Fruit fly (Drosophila melanogaster): Measurements from ENCODE around the gene CG4887.

The CG4887 gene

dm6 chr2L:1185642-1186497, 13.1 kb downstream of the CG4887 start, which contains the start of gene CG5001:
CG5001 (plus strand) TSS chr2L:1185757.
- peak; percentile 83 for TF ChIP-seq CG7101 (tag; optimal IDR thresholded peaks at IDR 0.05)
- TF ChIP-seq CG1620 (GFP tag; optimal IDR thresholded peaks at IDR 0.05) = peak; percentile 22
- TF ChIP-seq cic (GFP tag; optimal IDR thresholded peaks at IDR 0.05) = peak; percentile 98
- TF ChIP-seq Mnt (GFP tag; optimal IDR thresholded peaks at IDR 0.05) = peak; percentile 61
- peak; percentile 49 for TF ChIP-seq CG11617 (GFP tag; optimal IDR thresholded peaks at IDR 0.05)
- peak; percentile 76 for TF ChIP-seq CG14711 (tag; optimal IDR thresholded peaks at IDR 0.05)
- TF ChIP-seq CG5204 (GFP tag; optimal IDR thresholded peaks at IDR 0.05) = no peak
- peak; percentile 69 for TF ChIP-seq CG33017 (tag; optimal IDR thresholded peaks at IDR 0.05)
- TF ChIP-seq CG7045 (GFP tag; optimal IDR thresholded peaks at IDR 0.05) = peak; percentile 38
- TF ChIP-seq cnc (optimal IDR thresholded peaks at IDR 0.05) = no peak
- peak; percentile 61 for TF ChIP-seq CG12768 (GFP tag; optimal IDR thresholded peaks at IDR 0.05)
- TF ChIP-seq Clk (GFP tag; optimal IDR thresholded peaks at IDR 0.05) = no peak
- peak; percentile 79 for TF ChIP-seq kay (GFP tag; ENCODE audit: borderline replicate concordance)
- peak; percentile 38 for TF ChIP-seq ovo (GFP tag; optimal IDR thresholded peaks at IDR 0.05)
- TF ChIP-seq bab1 (GFP tag; optimal IDR thresholded peaks at IDR 0.05) = peak; percentile 56
- TF ChIP-seq toe (GFP tag; optimal IDR thresholded peaks at IDR 0.05) = no peak

dm6 chr2L:1199166-1199565, 26.4 kb downstream of the CG4887 start, which contains the start of the genes CG5139 and CG43348:
CG5139 (minus strand) TSS chr2L:1199266.
CG43348 (plus strand) TSS chr2L:1199412.
- TF ChIP-seq tj (GFP tag; optimal IDR thresholded peaks at IDR 0.05) = no peak
- no peak for TF ChIP-seq Hr96 (GFP tag; optimal IDR thresholded peaks at IDR 0.05)
- no peak for TF ChIP-seq cic (GFP tag; optimal IDR thresholded peaks at IDR 0.05)
- no peak for TF ChIP-seq bab1 (GFP tag; optimal IDR thresholded peaks at IDR 0.05)
- TF ChIP-seq ovo (GFP tag; optimal IDR thresholded peaks at IDR 0.05) = no peak
- no peak for TF ChIP-seq toe (GFP tag; optimal IDR thresholded peaks at IDR 0.05)
- TF ChIP-seq CG1620 (GFP tag; optimal IDR thresholded peaks at IDR 0.05) = no peak
- TF ChIP-seq CG7101 (tag; optimal IDR thresholded peaks at IDR 0.05) = no peak
- no peak for TF ChIP-seq kay (GFP tag; ENCODE audit: borderline replicate concordance)
- no peak for TF ChIP-seq Mnt (GFP tag; optimal IDR thresholded peaks at IDR 0.05)
- TF ChIP-seq CG5204 (GFP tag; optimal IDR thresholded peaks at IDR 0.05) = no peak
- no peak for TF ChIP-seq CG14711 (tag; optimal IDR thresholded peaks at IDR 0.05)
- TF ChIP-seq CG11617 (GFP tag; optimal IDR thresholded peaks at IDR 0.05) = no peak
- TF ChIP-seq CG33017 (tag; optimal IDR thresholded peaks at IDR 0.05) = no peak
- TF ChIP-seq Clk (GFP tag; optimal IDR thresholded peaks at IDR 0.05) = no peak

- TF ChIP-seq cic (GFP tag; optimal IDR thresholded peaks at IDR 0.05) (no peak), kay (GFP tag; ENCODE audit: borderline replicate concordance) (peak; percentile 75), Clk (GFP tag; optimal IDR thresholded peaks at IDR 0.05) (no peak)
These were observed 27.3 kb downstream of the CG4887 start, which contains the start of the genes CG43349 and CG5011 for dm6 chr2L:1199912-1200721. CG43349 (plus strand) TSS chr2L:1200205. CG5011 (plus strand) TSS chr2L:1200671.

dm6 chr2L:1201396-1201837, 28.6 kb downstream of the CG4887 start:
- TF ChIP-seq kay (GFP tag; ENCODE audit: borderline replicate concordance) = peak; percentile 83
- TF ChIP-seq CG11617 (GFP tag; optimal IDR thresholded peaks at IDR 0.05) = no peak
- peak; percentile 38 for TF ChIP-seq cic (GFP tag; optimal IDR thresholded peaks at IDR 0.05)

dm6 chr2L:1202445-1202844, 29.6 kb downstream of the CG4887 start:
- TF ChIP-seq toe (GFP tag; optimal IDR thresholded peaks at IDR 0.05) (no peak), CG12768 (GFP tag; optimal IDR thresholded peaks at IDR 0.05) (no peak), CG7101 (tag; optimal IDR thresholded peaks at IDR 0.05) (no peak), kay (GFP tag; ENCODE audit: borderline replicate concordance) (no peak), Mnt (GFP tag; optimal IDR thresholded peaks at IDR 0.05) (no peak), cnc (optimal IDR thresholded peaks at IDR 0.05) (no peak), ovo (GFP tag; optimal IDR thresholded peaks at IDR 0.05) (no peak), CG33017 (tag; optimal IDR thresholded peaks at IDR 0.05) (no peak), tj (GFP tag; optimal IDR thresholded peaks at IDR 0.05) (no peak), Hr96 (GFP tag; optimal IDR thresholded peaks at IDR 0.05) (no peak), CG11617 (GFP tag; optimal IDR thresholded peaks at IDR 0.05) (no peak), Crg-1 (GFP tag; optimal IDR thresholded peaks at IDR 0.05) (no peak), CG7045 (GFP tag; optimal IDR thresholded peaks at IDR 0.05) (no peak), CG1620 (GFP tag; optimal IDR thresholded peaks at IDR 0.05) (no peak), Clk (GFP tag; optimal IDR thresholded peaks at IDR 0.05) (no peak), CG14711 (tag; optimal IDR thresholded peaks at IDR 0.05) (no peak)

- TF ChIP-seq Hr96 (GFP tag; optimal IDR thresholded peaks at IDR 0.05) (no peak), tj (GFP tag; optimal IDR thresholded peaks at IDR 0.05) (no peak), CG33017 (tag; optimal IDR thresholded peaks at IDR 0.05) (no peak), CG7045 (GFP tag; optimal IDR thresholded peaks at IDR 0.05) (no peak), kay (GFP tag; ENCODE audit: borderline replicate concordance) (no peak), CG14711 (tag; optimal IDR thresholded peaks at IDR 0.05) (no peak), CG1620 (GFP tag; optimal IDR thresholded peaks at IDR 0.05) (no peak), Mnt (GFP tag; optimal IDR thresholded peaks at IDR 0.05) (no peak), CG5204 (GFP tag; optimal IDR thresholded peaks at IDR 0.05) (no peak), toe (GFP tag; optimal IDR thresholded peaks at IDR 0.05) (no peak), Crg-1 (GFP tag; optimal IDR thresholded peaks at IDR 0.05) (no peak)
These were observed 31.1 kb downstream of the CG4887 start, which contains the start of gene CG14342 for dm6 chr2L:1203915-1204314. CG14342 (plus strand) TSS chr2L:1204215.
